Worm (Caenorhabditis elegans) whole organism, late embryonic: Measurements from ENCODE around the gene snu-23.

Experiments
- C08G9.2 ChIP-seq: sonication (generic microtip); optimal IDR thresholded peaks from 2 replicates; lab custom pipeline; 2016; ENCODE audit warnings: mild to moderate bottlenecking, missing genetic modification characterization, moderate library complexity, missing compliant biosample characterization
- C38D4.7 ChIP-seq: fragments of 200-800 bp; sonication (Bioruptor generic); optimal IDR thresholded peaks from 2 replicates; lab custom pipeline; 2018; ENCODE audit warnings: mild to moderate bottlenecking, missing genetic modification characterization, moderate library complexity, missing compliant biosample characterization
- K02D7.2 ChIP-seq: sonication (generic microtip); optimal IDR thresholded peaks from 2 replicates; lab custom pipeline; 2017; ENCODE audit warnings: mild to moderate bottlenecking, missing genetic modification characterization, missing compliant biosample characterization
- Y22D7AL.16 ChIP-seq: sonication (generic microtip); optimal IDR thresholded peaks from 2 replicates; lab custom pipeline; 2016; ENCODE audit warnings: missing genetic modification characterization, missing compliant biosample characterization
- ceh-14 ChIP-seq: sonication (generic microtip); optimal IDR thresholded peaks from 2 replicates; lab custom pipeline; 2016; ENCODE audit warnings: missing genotype, missing genetic modification characterization, missing compliant biosample characterization
- ceh-18 ChIP-seq: sonication (generic microtip); optimal IDR thresholded peaks from 2 replicates; lab custom pipeline; 2016; ENCODE audit warnings: missing genetic modification characterization, missing compliant biosample characterization
- ceh-30 ChIP-seq: fragments of 150-350 bp; optimal IDR thresholded peaks from 2 replicates; lab custom pipeline; 2014; ENCODE audit warnings: missing biosample characterization, missing genetic modification characterization
- ceh-31 ChIP-seq: sonication (generic microtip); optimal IDR thresholded peaks from 2 replicates; lab custom pipeline; 2016; ENCODE audit warnings: missing genetic modification characterization, missing compliant biosample characterization
- ceh-45 ChIP-seq: fragments of 200-800 bp; sonication (Bioruptor generic); IDR thresholded peaks from 2 replicates; pipeline ENCODE4 v1.3.6; 2022; ENCODE audit warnings: missing genetic modification reagents, missing genetic modification characterization, missing compliant biosample characterization
- ceh-48 ChIP-seq: sonication (generic microtip); optimal IDR thresholded peaks from 2 replicates; lab custom pipeline; 2016; ENCODE audit warnings: missing genetic modification characterization, inconsistent platforms, missing compliant biosample characterization
- ceh-6 ChIP-seq: fragments of 200-800 bp; sonication (Bioruptor generic); optimal IDR thresholded peaks from 2 replicates; lab custom pipeline; 2018; ENCODE audit warnings: mild to moderate bottlenecking, missing genetic modification characterization, missing compliant biosample characterization
- ceh-9 ChIP-seq: sonication (generic microtip); optimal IDR thresholded peaks from 2 replicates; lab custom pipeline; 2016; ENCODE audit warnings: mild to moderate bottlenecking, missing genetic modification characterization, inconsistent platforms, missing compliant biosample characterization
- che-1 ChIP-seq: sonication (generic microtip); optimal IDR thresholded peaks from 2 replicates; lab custom pipeline; 2016; ENCODE audit warnings: mild to moderate bottlenecking, missing genetic modification characterization, missing compliant biosample characterization
- ets-4 ChIP-seq: sonication (generic microtip); optimal IDR thresholded peaks from 2 replicates; lab custom pipeline; 2016; ENCODE audit warnings: missing genetic modification characterization, missing compliant biosample characterization
- fkh-10 ChIP-seq: fragments of 150-350 bp; optimal IDR thresholded peaks from 2 replicates; lab custom pipeline; 2014; ENCODE audit warnings: missing biosample characterization, missing genetic modification reagents, missing genetic modification characterization
- hlh-8 ChIP-seq: sonication (generic microtip); optimal IDR thresholded peaks from 2 replicates; lab custom pipeline; 2016; ENCODE audit warnings: missing genotype, missing genetic modification characterization, missing compliant biosample characterization
- madf-2 ChIP-seq: sonication (generic microtip); optimal IDR thresholded peaks from 2 replicates; lab custom pipeline; 2017; ENCODE audit warnings: missing genetic modification characterization, missing compliant biosample characterization
- mec-3 ChIP-seq: sonication (generic microtip); optimal IDR thresholded peaks from 2 replicates; lab custom pipeline; 2016; ENCODE audit warnings: borderline replicate concordance, missing genetic modification characterization, missing compliant biosample characterization
- nfya-1 ChIP-seq: sonication (generic microtip); optimal IDR thresholded peaks from 2 replicates; lab custom pipeline; 2017; ENCODE audit warnings: missing genetic modification characterization, mild to moderate bottlenecking, missing compliant biosample characterization, antibody characterized with exemption, moderate library complexity
- nhr-11 ChIP-seq: fragments of 150-350 bp; optimal IDR thresholded peaks from 2 replicates; lab custom pipeline; 2014; ENCODE audit warnings: missing biosample characterization, missing genetic modification characterization
- nhr-232 ChIP-seq: sonication (generic microtip); optimal IDR thresholded peaks from 2 replicates; lab custom pipeline; 2016; ENCODE audit warnings: missing genetic modification characterization, missing compliant biosample characterization
- pat-9 ChIP-seq: fragments of 200-800 bp; sonication (Bioruptor generic); optimal IDR thresholded peaks from 2 replicates; lab custom pipeline; 2018; ENCODE audit warnings: mild to moderate bottlenecking, missing genetic modification characterization, moderate library complexity, missing compliant biosample characterization
- pha-2 ChIP-seq: sonication (generic microtip); optimal IDR thresholded peaks from 2 replicates; lab custom pipeline; 2017; ENCODE audit warnings: mild to moderate bottlenecking, missing genetic modification characterization, missing compliant biosample characterization
- pha-4 ChIP-seq: fragments of 150-350 bp; optimal IDR thresholded peaks from 2 replicates; lab custom pipeline; 2018; ENCODE audit warnings: missing biosample characterization, missing genetic modification reagents, missing genetic modification characterization
- pqm-1 ChIP-seq: sonication (generic microtip); optimal IDR thresholded peaks from 2 replicates; lab custom pipeline; 2016; ENCODE audit warnings: missing genetic modification characterization, missing compliant biosample characterization
- ref-2 ChIP-seq: sonication (generic microtip); optimal IDR thresholded peaks from 2 replicates; lab custom pipeline; 2016; ENCODE audit warnings: missing genetic modification characterization, missing compliant biosample characterization
- rnt-1 ChIP-seq: sonication (generic microtip); optimal IDR thresholded peaks from 2 replicates; lab custom pipeline; 2016; ENCODE audit warnings: missing genetic modification characterization, missing compliant biosample characterization
- sdc-2 ChIP-seq: sonication (generic microtip); optimal IDR thresholded peaks from 2 replicates; lab custom pipeline; 2016; ENCODE audit warnings: missing genotype, missing genetic modification characterization, missing compliant biosample characterization
- syd-9 ChIP-seq: sonication (generic microtip); optimal IDR thresholded peaks from 2 replicates; lab custom pipeline; 2016; ENCODE audit warnings: mild to moderate bottlenecking, missing genetic modification characterization, moderate library complexity, missing compliant biosample characterization
- unc-42 ChIP-seq: sonication (generic microtip); optimal IDR thresholded peaks from 2 replicates; lab custom pipeline; 2016; ENCODE audit warnings: missing genotype, missing genetic modification characterization, missing compliant biosample characterization
- unc-55 ChIP-seq: sonication (generic microtip); optimal IDR thresholded peaks from 2 replicates; lab custom pipeline; 2017; ENCODE audit warnings: missing biosample characterization, missing genetic modification reagents, missing genetic modification characterization
- zip-5 ChIP-seq: sonication (generic microtip); optimal IDR thresholded peaks from 2 replicates; lab custom pipeline; 2016; ENCODE audit warnings: missing genetic modification characterization, missing compliant biosample characterization
- ztf-16 ChIP-seq: sonication (generic microtip); optimal IDR thresholded peaks from 2 replicates; lab custom pipeline; 2017; ENCODE audit warnings: missing genetic modification characterization, missing compliant biosample characterization

Gene snu-23

ce11 chrIII:7812208-7812880 lies 42.4 kb upstream of the snu-23 start:
- TF ChIP-seq zip-5 (tag; lab: Kevin White, UChicago) (no peak), ref-2 (peak; percentile 49), ceh-14 (tag; lab: Kevin White, UChicago) (peak; percentile 34), syd-9 (tag; lab: Kevin White, UChicago) (no peak), unc-42 (peak; percentile 23), pha-4 (tag; lab: Kevin White, UChicago) (no peak), pha-2 (tag; lab: Kevin White, UChicago) (no peak), nfya-1 (tag; lab: Kevin White, UChicago) (peak; percentile 98)

- no peak for TF ChIP-seq unc-42
- TF ChIP-seq ets-4 (tag; lab: Kevin White, UChicago) = no peak
- TF ChIP-seq ztf-16 (tag; lab: Kevin White, UChicago) = no peak
Observed at ce11 chrIII:7809033-7809432, 39.1 kb upstream of the snu-23 start.

ce11 chrIII:7806947-7807346 lies 37.0 kb upstream of the snu-23 start:
- TF ChIP-seq ceh-9 (no peak), hlh-8 (no peak), Y22D7AL.16 (tag; lab: Kevin White, UChicago) (no peak), zip-5 (tag; lab: Kevin White, UChicago) (no peak), C08G9.2 (tag; lab: Kevin White, UChicago) (no peak), ref-2 (no peak), pqm-1 (tag; lab: Kevin White, UChicago) (no peak), C38D4.7 (no peak), madf-2 (tag; lab: Kevin White, UChicago) (no peak), ceh-31 (tag; lab: Kevin White, UChicago) (no peak), nhr-11 (no peak), ceh-48 (tag; lab: Kevin White, UChicago) (no peak), pat-9 (tag; lab: Kevin White, UChicago) (no peak), unc-42 (no peak), fkh-10 (GFP tag; lab: Kevin White, UChicago) (no peak), ztf-16 (tag; lab: Kevin White, UChicago) (no peak), ceh-6 (no peak), unc-55 (no peak)
- TF ChIP-seq, all 69 proteins: peak for 0

- TF ChIP-seq sdc-2 (tag; lab: Kevin White, UChicago) = no peak
- no peak for TF ChIP-seq pat-9 (tag; lab: Kevin White, UChicago)
- TF ChIP-seq ceh-6 = no peak
- TF ChIP-seq ceh-30 = no peak
- TF ChIP-seq rnt-1 (tag; lab: Kevin White, UChicago) = no peak
Observed at ce11 chrIII:7805253-7805652, 35.3 kb upstream of the snu-23 start.

ce11 chrIII:7795311-7795710 lies 25.4 kb upstream of the snu-23 start, which contains the start of gene cyk-7:
TSS of gene cyk-7 (minus strand) at chrIII:7795409.
- TF ChIP-seq ets-4 (tag; lab: Kevin White, UChicago) = no peak
- TF ChIP-seq C08G9.2 (tag; lab: Kevin White, UChicago) = no peak
- TF ChIP-seq Y22D7AL.16 (tag; lab: Kevin White, UChicago) = no peak
- no peak for TF ChIP-seq pha-2 (tag; lab: Kevin White, UChicago)
- TF ChIP-seq mec-3 (tag; lab: Kevin White, UChicago) = no peak

ce11 chrIII:7792970-7793369 lies 23.1 kb upstream of the snu-23 start:
- TF ChIP-seq nhr-232 (tag; lab: Kevin White, UChicago) = no peak
- TF ChIP-seq Y22D7AL.16 (tag; lab: Kevin White, UChicago) = no peak
- no peak for TF ChIP-seq ceh-45
- TF ChIP-seq hlh-8 = no peak
- no peak for TF ChIP-seq che-1 (tag; lab: Kevin White, UChicago)
- TF ChIP-seq pat-9 (tag; lab: Kevin White, UChicago) = no peak
- TF ChIP-seq nfya-1 (tag; lab: Kevin White, UChicago) = no peak
- TF ChIP-seq ceh-18 (tag; lab: Kevin White, UChicago) = no peak
- no peak for TF ChIP-seq ceh-6
- TF ChIP-seq K02D7.2 = no peak
- no peak for TF ChIP-seq ets-4 (tag; lab: Kevin White, UChicago)
